Worm (Caenorhabditis elegans): ENCODE data around the gene F01F1.15.
A peak's percentile ranks its signal among the peaks of the same experiment; 100 is the strongest.

ce11 chrIII:5906059-5906458, 36.7 kb upstream of the F01F1.15 start, which contains the start of gene dpff-1:
- peak; percentile 12 for TF ChIP-seq mep-1 (tag; optimal IDR thresholded peaks at IDR 0.05)
- no peak for TF ChIP-seq nhr-6 (tag; optimal IDR thresholded peaks at IDR 0.05)

Data from whole organism, L4 larva.